Worm (Caenorhabditis elegans) whole organism, L1 larva: ENCODE measurements around the gene C02B8.3.

Experiments used
- C16A3.4 ChIP-seq: fragments of 150-350 bp; optimal IDR thresholded peaks from 2 replicates; lab custom pipeline; 2014; ENCODE audit warnings: missing biosample characterization, missing genetic modification characterization
- F16B12.6 ChIP-seq: fragments of 150-350 bp; optimal IDR thresholded peaks from 2 replicates; lab custom pipeline; 2014; ENCODE audit warnings: missing biosample characterization, missing genetic modification characterization
- Y116A8C.19 ChIP-seq: sonication (generic microtip); optimal IDR thresholded peaks from 2 replicates; lab custom pipeline; 2016; ENCODE audit warnings: missing compliant biosample characterization, missing genetic modification characterization, borderline replicate concordance
- alr-1 ChIP-seq: fragments of 200-800 bp; sonication (Bioruptor generic); optimal IDR thresholded peaks from 2 replicates; lab custom pipeline; 2018; ENCODE audit warnings: borderline replicate concordance, mild to moderate bottlenecking, missing genetic modification characterization, missing compliant biosample characterization
- aly-2 ChIP-seq: fragments of 150-350 bp; optimal IDR thresholded peaks from 2 replicates; lab custom pipeline; 2014; ENCODE audit warnings: missing biosample characterization, missing genetic modification characterization
- blmp-1 ChIP-seq: fragments of 150-350 bp; optimal IDR thresholded peaks from 2 replicates; lab custom pipeline; 2014; ENCODE audit warnings: missing biosample characterization, missing genetic modification characterization
- ceh-63 ChIP-seq: fragments of 200-800 bp; sonication (Bioruptor generic); optimal IDR thresholded peaks from 2 replicates; lab custom pipeline; 2018; ENCODE audit warnings: mild to moderate bottlenecking, missing genetic modification characterization, missing compliant biosample characterization
- ceh-8 ChIP-seq: fragments of 200-800 bp; sonication (Bioruptor generic); optimal IDR thresholded peaks from 2 replicates; lab custom pipeline; 2018; ENCODE audit warnings: mild to moderate bottlenecking, missing genetic modification characterization, moderate library complexity, missing compliant biosample characterization
- ceh-82 ChIP-seq, 3 experiments: fragments of 150-350 bp in 1 of 3; sonication (generic microtip) in 2 of 3; optimal IDR thresholded peaks; 2 replicates each; lab custom pipeline; 2014 to 2017; ENCODE audit warnings: missing biosample characterization in 3 of 3, missing genetic modification characterization in 3 of 3
- ceh-90 ChIP-seq: sonication (generic microtip); optimal IDR thresholded peaks from 2 replicates; lab custom pipeline; 2016; ENCODE audit warnings: missing genetic modification characterization, missing compliant biosample characterization
- dpl-1 ChIP-seq, 3 experiments: fragments of 150-350 bp in 2 of 3; sonication (generic microtip) in 1 of 3; optimal IDR thresholded peaks; 2 replicates each; lab custom pipeline; 2014 to 2017; ENCODE audit warnings: missing biosample characterization in 3 of 3, missing genetic modification characterization in 3 of 3, missing genetic modification reagents in 3 of 3
- dsc-1 ChIP-seq: sonication (generic microtip); optimal IDR thresholded peaks from 2 replicates; lab custom pipeline; 2016; ENCODE audit warnings: mild to moderate bottlenecking, missing genetic modification characterization, missing compliant biosample characterization
- efl-1 ChIP-seq, 4 experiments: fragments of 150-350 bp; optimal IDR thresholded peaks in 3 of 4; peaks in 1 of 4; 1 replicate in 1 of 4; 2 replicates in 3 of 4; lab custom pipeline; 2014; ENCODE audit warnings: missing biosample characterization in 2 of 4, missing genetic modification characterization in 2 of 4, missing genetic modification reagents in 2 of 4
- efl-3 ChIP-seq: fragments of 200-800 bp; sonication (Bioruptor generic); optimal IDR thresholded peaks from 2 replicates; lab custom pipeline; 2018; ENCODE audit warnings: mild to moderate bottlenecking, missing genetic modification characterization, missing compliant biosample characterization
- egl-13 ChIP-seq: sonication (generic microtip); optimal IDR thresholded peaks from 2 replicates; lab custom pipeline; 2016; ENCODE audit warnings: missing genotype, missing genetic modification reagents, missing genetic modification characterization, missing compliant biosample characterization
- ets-5 ChIP-seq: fragments of 200-800 bp; sonication (Bioruptor generic); IDR thresholded peaks from 2 replicates; pipeline ENCODE4 v1.3.6; 2022; ENCODE audit warnings: missing genetic modification characterization, missing compliant biosample characterization
- fkh-10 ChIP-seq: sonication (generic microtip); optimal IDR thresholded peaks from 2 replicates; lab custom pipeline; 2017; ENCODE audit warnings: missing biosample characterization, missing genetic modification reagents, missing genetic modification characterization
- fkh-4 ChIP-seq: sonication (generic microtip); optimal IDR thresholded peaks from 2 replicates; lab custom pipeline; 2016; ENCODE audit warnings: missing compliant biosample characterization, missing genetic modification characterization, borderline replicate concordance
- fkh-8 ChIP-seq: sonication (generic microtip); optimal IDR thresholded peaks from 2 replicates; lab custom pipeline; 2016; ENCODE audit warnings: mild to moderate bottlenecking, missing genetic modification characterization, missing compliant biosample characterization
- grh-1 ChIP-seq: fragments of 200-800 bp; sonication (Bioruptor generic); IDR thresholded peaks from 2 replicates; pipeline ENCODE4 v1.3.6; 2022; ENCODE audit warnings: missing genetic modification reagents, missing genetic modification characterization, missing compliant biosample characterization
- hlh-17 ChIP-seq: fragments of 200-800 bp; sonication (Bioruptor generic); optimal IDR thresholded peaks from 2 replicates; lab custom pipeline; 2018; ENCODE audit warnings: missing genetic modification characterization, mild to moderate bottlenecking, missing compliant biosample characterization, moderate library complexity, borderline replicate concordance
- hpl-2 ChIP-seq: fragments of 150-350 bp; optimal IDR thresholded peaks from 2 replicates; lab custom pipeline; 2014; ENCODE audit warnings: missing biosample characterization, missing genetic modification reagents, missing genetic modification characterization
- isw-1 ChIP-seq: fragments of 200-800 bp; sonication (Bioruptor generic); IDR thresholded peaks from 2 replicates; pipeline ENCODE4 v1.3.6; 2022; ENCODE audit warnings: missing genetic modification characterization, missing compliant biosample characterization
- jun-1 ChIP-seq: fragments of 150-350 bp; optimal IDR thresholded peaks from 2 replicates; lab custom pipeline; 2014; ENCODE audit warnings: missing biosample characterization, missing genetic modification reagents, missing genetic modification characterization
- lin-13 ChIP-seq: fragments of 150-350 bp; optimal IDR thresholded peaks from 2 replicates; lab custom pipeline; 2014; ENCODE audit warnings: missing biosample characterization, missing genetic modification reagents, missing genetic modification characterization
- lin-14 ChIP-seq: fragments of 200-800 bp; sonication (Bioruptor generic); optimal IDR thresholded peaks from 2 replicates; lab custom pipeline; 2018; ENCODE audit warnings: mild to moderate bottlenecking, missing genetic modification characterization, moderate library complexity, missing compliant biosample characterization
- lin-35 ChIP-seq, 2 experiments: fragments of 150-350 bp; optimal IDR thresholded peaks; 2 replicates each; lab custom pipeline; 2014; ENCODE audit warnings: missing biosample characterization in 2 of 2, missing genetic modification characterization in 2 of 2, missing genetic modification reagents in 2 of 2
- lin-39 ChIP-seq: fragments of 150-350 bp; optimal IDR thresholded peaks from 2 replicates; lab custom pipeline; 2014; ENCODE audit warnings: missing biosample characterization, missing genetic modification reagents, missing genetic modification characterization
- mdl-1 ChIP-seq, 2 experiments: fragments of 150-350 bp; optimal IDR thresholded peaks; 2 replicates each; lab custom pipeline; 2014 to 2017; ENCODE audit warnings: missing biosample characterization in 2 of 2, missing genetic modification characterization in 2 of 2, inconsistent platforms in 1 of 2
- mef-2 ChIP-seq: fragments of 150-350 bp; optimal IDR thresholded peaks from 2 replicates; lab custom pipeline; 2014; ENCODE audit warnings: missing biosample characterization, missing genetic modification characterization
- mep-1 ChIP-seq: fragments of 150-350 bp; optimal IDR thresholded peaks from 2 replicates; lab custom pipeline; 2014; ENCODE audit warnings: missing biosample characterization, missing genetic modification characterization
- nhr-12 ChIP-seq: sonication (generic microtip); optimal IDR thresholded peaks from 2 replicates; lab custom pipeline; 2017; ENCODE audit warnings: missing biosample characterization, missing genetic modification characterization
- nhr-20 ChIP-seq: sonication (generic microtip); optimal IDR thresholded peaks from 2 replicates; lab custom pipeline; 2016; ENCODE audit warnings: mild to moderate bottlenecking, missing genetic modification characterization, missing compliant biosample characterization
- nhr-237 ChIP-seq: fragments of 150-350 bp; optimal IDR thresholded peaks from 2 replicates; lab custom pipeline; 2014; ENCODE audit warnings: missing biosample characterization, missing genetic modification characterization
- nhr-47 ChIP-seq: sonication (generic microtip); optimal IDR thresholded peaks from 2 replicates; lab custom pipeline; 2016; ENCODE audit warnings: mild to moderate bottlenecking, missing genetic modification characterization, moderate library complexity, missing compliant biosample characterization
- nhr-76 ChIP-seq: sonication (generic microtip); optimal IDR thresholded peaks from 2 replicates; lab custom pipeline; 2017; ENCODE audit warnings: missing biosample characterization, missing genetic modification characterization
- nhr-85 ChIP-seq: sonication (generic microtip); peaks from one replicate; lab custom pipeline; 2016; ENCODE audit warnings: missing genetic modification characterization, inconsistent platforms, missing compliant biosample characterization
- nhr-90 ChIP-seq: sonication (generic microtip); optimal IDR thresholded peaks from 2 replicates; lab custom pipeline; 2016; ENCODE audit warnings: mild to moderate bottlenecking, missing genetic modification characterization, missing compliant biosample characterization; ENCODE audit not compliant: poor library complexity
- pax-3 ChIP-seq: fragments of 200-800 bp; sonication (Bioruptor generic); optimal IDR thresholded peaks from 2 replicates; lab custom pipeline; 2018; ENCODE audit warnings: mild to moderate bottlenecking, missing genetic modification characterization, moderate library complexity, missing compliant biosample characterization
- pqm-1 ChIP-seq: sonication (generic microtip); optimal IDR thresholded peaks from 3 replicates; lab custom pipeline; 2017; ENCODE audit warnings: missing biosample characterization, missing genetic modification characterization
- rnt-1 ChIP-seq: sonication (generic microtip); optimal IDR thresholded peaks from 2 replicates; lab custom pipeline; 2016; ENCODE audit warnings: mild to moderate bottlenecking, missing genetic modification characterization, moderate library complexity, missing compliant biosample characterization
- skn-1 ChIP-seq: fragments of 150-350 bp; optimal IDR thresholded peaks from 2 replicates; lab custom pipeline; 2014; ENCODE audit warnings: missing biosample characterization, missing genetic modification characterization
- snpc-4 ChIP-seq: fragments of 150-350 bp; optimal IDR thresholded peaks from 2 replicates; lab custom pipeline; 2014; ENCODE audit warnings: missing biosample characterization, missing genetic modification characterization
- sox-4 ChIP-seq: sonication (generic microtip); optimal IDR thresholded peaks from 2 replicates; lab custom pipeline; 2016; ENCODE audit warnings: missing genetic modification characterization, missing compliant biosample characterization
- swsn-7 ChIP-seq: sonication (generic microtip); optimal IDR thresholded peaks from 2 replicates; lab custom pipeline; 2016; ENCODE audit warnings: missing genetic modification characterization, missing compliant biosample characterization
- unc-30 ChIP-seq: sonication (generic microtip); optimal IDR thresholded peaks from 2 replicates; lab custom pipeline; 2017; ENCODE audit warnings: missing biosample characterization, missing genetic modification characterization
- unc-86 ChIP-seq: sonication (generic microtip); optimal IDR thresholded peaks from 2 replicates; lab custom pipeline; 2016; ENCODE audit warnings: missing genetic modification characterization, missing compliant biosample characterization
- xbp-1 ChIP-seq: sonication (generic microtip); optimal IDR thresholded peaks from 2 replicates; lab custom pipeline; 2016; ENCODE audit warnings: missing genetic modification characterization, missing compliant biosample characterization
- ztf-11 ChIP-seq, 2 experiments: sonication (generic microtip); optimal IDR thresholded peaks; 2 replicates each; lab custom pipeline; 2016 to 2017; ENCODE audit warnings: missing genetic modification characterization in 2 of 2, missing biosample characterization in 1 of 2, missing compliant biosample characterization in 1 of 2
- ztf-4 ChIP-seq: fragments of 150-350 bp; optimal IDR thresholded peaks from 2 replicates; lab custom pipeline; 2014; ENCODE audit warnings: missing biosample characterization, missing genetic modification characterization

The C02B8.3 gene

DNA sequence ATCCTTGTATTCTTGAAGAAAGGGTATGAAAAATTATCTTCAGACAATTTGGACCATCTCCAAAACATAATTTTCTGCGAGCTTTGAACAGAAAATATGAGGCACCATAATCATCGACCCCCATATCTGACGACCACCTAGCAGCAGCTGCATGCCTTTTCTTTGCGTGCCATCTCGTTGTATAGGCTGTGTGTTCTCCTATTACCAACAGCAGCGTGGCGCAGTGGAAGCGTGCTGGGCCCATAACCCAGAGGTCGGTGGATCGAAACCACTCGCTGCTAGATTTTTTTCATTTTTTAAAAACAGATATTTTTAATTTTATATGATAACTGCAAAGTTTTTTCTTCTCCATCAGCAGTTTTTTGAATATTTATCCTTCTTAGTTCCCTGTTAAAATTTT is 16.7 kb downstream of the C02B8.3 start (continued):
- TF ChIP-seq grh-1 (GFP tag; lab: Robert Waterston, UW), result no peak
- TF ChIP-seq sox-4 (tag; lab: Kevin White, UChicago), result no peak
- peak; percentile 49 for TF ChIP-seq nhr-47 (tag; lab: Kevin White, UChicago)
- TF ChIP-seq snpc-4 (tag; lab: Kevin White, UChicago), result no peak
- no peak for TF ChIP-seq F16B12.6 (tag; lab: Kevin White, UChicago)
- no peak for TF ChIP-seq mef-2 (tag; lab: Kevin White, UChicago)
- TF ChIP-seq dsc-1 (tag; lab: Kevin White, UChicago), result no peak
- no peak for TF ChIP-seq nhr-237
- TF ChIP-seq ceh-82 (tag; optimal IDR thresholded peaks at IDR 0.05; lab: Kevin White, UChicago), result peak in 2 of 3 experiments; percentile 28 to 35
- no peak for TF ChIP-seq efl-3 (GFP tag; lab: Kevin White, UChicago)
- no peak for TF ChIP-seq aly-2 (tag; lab: Kevin White, UChicago)
- TF ChIP-seq lin-39 (tag; lab: Kevin White, UChicago), result no peak
- no peak for TF ChIP-seq ets-5 (GFP tag; lab: Robert Waterston, UW)
- no peak for TF ChIP-seq lin-13 (GFP tag; lab: Kevin White, UChicago)
- no peak for TF ChIP-seq hlh-17 (GFP tag; lab: Kevin White, UChicago)
- no peak for TF ChIP-seq ztf-11 (tag; optimal IDR thresholded peaks at IDR 0.05; lab: Kevin White, UChicago)
- TF ChIP-seq nhr-76 (tag; lab: Kevin White, UChicago), result no peak
- TF ChIP-seq isw-1 (GFP tag; lab: Robert Waterston, UW), result no peak
- no peak for TF ChIP-seq fkh-10 (GFP tag; lab: Kevin White, UChicago)
- TF ChIP-seq efl-1 (optimal IDR thresholded peaks at IDR 0.05; lab: Kevin White, UChicago), result no peak
- peak in 1 of 2 experiments; percentile 82 for TF ChIP-seq efl-1 (GFP tag; optimal IDR thresholded peaks at IDR 0.05 in 1 of 2; lab: Kevin White, UChicago)
- TF ChIP-seq ceh-63 (GFP tag; lab: Kevin White, UChicago), result no peak
- no peak for TF ChIP-seq fkh-8
- no peak for TF ChIP-seq ceh-90 (tag; lab: Kevin White, UChicago)
- TF ChIP-seq ztf-4 (tag; lab: Kevin White, UChicago), result no peak
- peak; percentile 41 for TF ChIP-seq unc-86 (tag; lab: Kevin White, UChicago)
- no peak for TF ChIP-seq egl-13 (tag; lab: Kevin White, UChicago)

DNA sequence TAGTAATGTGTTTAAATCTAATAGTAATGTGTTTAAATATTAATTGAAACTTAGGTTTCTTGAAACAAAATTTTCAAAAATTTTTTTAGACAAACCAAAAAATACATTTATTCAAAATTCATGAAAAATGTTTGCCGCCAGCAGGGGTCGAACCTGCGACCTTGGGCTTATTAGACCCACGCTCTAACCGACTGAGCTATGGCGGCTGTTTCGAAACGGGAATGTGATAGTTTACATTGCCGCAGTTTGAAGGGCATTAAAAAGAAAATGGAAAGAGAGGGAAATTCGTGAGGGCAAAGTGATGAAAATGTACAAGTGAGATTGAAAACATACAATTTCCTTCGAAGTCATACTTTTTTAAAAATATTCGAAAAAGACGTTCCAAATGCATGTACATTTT is 17.3 kb downstream of the C02B8.3 start:
- peak; percentile 42 for TF ChIP-seq lin-14
- TF ChIP-seq pqm-1, result no peak
- TF ChIP-seq nhr-237, result no peak
- peak in 1 of 2 experiments; percentile 50 for TF ChIP-seq mdl-1 (tag; optimal IDR thresholded peaks at IDR 0.05; lab: Kevin White, UChicago)
- peak; percentile 32 for TF ChIP-seq rnt-1 (tag; lab: Kevin White, UChicago)
- TF ChIP-seq efl-1 (optimal IDR thresholded peaks at IDR 0.05; lab: Kevin White, UChicago), result no peak
- TF ChIP-seq efl-1 (GFP tag; optimal IDR thresholded peaks at IDR 0.05 in 1 of 2; lab: Kevin White, UChicago), result peak in 1 of 2 experiments; percentile 29
- TF ChIP-seq jun-1, result no peak
- TF ChIP-seq xbp-1 (tag; lab: Kevin White, UChicago), result peak; percentile 37
- TF ChIP-seq nhr-90, result peak; percentile 59
- peak; percentile 20 for TF ChIP-seq blmp-1 (tag; lab: Kevin White, UChicago)
- TF ChIP-seq dsc-1 (tag; lab: Kevin White, UChicago), result peak; percentile 51
- no peak for TF ChIP-seq alr-1 (tag; lab: Kevin White, UChicago)
- TF ChIP-seq dpl-1 (GFP tag; optimal IDR thresholded peaks at IDR 0.05; lab: Kevin White, UChicago), result no peak
- TF ChIP-seq efl-3 (GFP tag; lab: Kevin White, UChicago), result no peak
- TF ChIP-seq sox-4 (tag; lab: Kevin White, UChicago), result no peak
- TF ChIP-seq mep-1 (tag; lab: Kevin White, UChicago), result peak; percentile 56
- no peak for TF ChIP-seq ceh-8 (GFP tag; lab: Kevin White, UChicago)
- TF ChIP-seq fkh-8, result no peak
- TF ChIP-seq nhr-47 (tag; lab: Kevin White, UChicago), result peak; percentile 50
- no peak for TF ChIP-seq Y116A8C.19
- TF ChIP-seq fkh-4 (tag; lab: Kevin White, UChicago), result no peak
- peak; percentile 73 for TF ChIP-seq nhr-85 (tag; lab: Kevin White, UChicago)
- TF ChIP-seq unc-30 (tag; lab: Kevin White, UChicago), result no peak
- TF ChIP-seq C16A3.4, result peak; percentile 62
- TF ChIP-seq pax-3 (tag; lab: Kevin White, UChicago), result no peak
- peak; percentile 65 for TF ChIP-seq nhr-20 (tag; lab: Kevin White, UChicago)
- peak in 1 of 2 experiments; percentile 57 for TF ChIP-seq lin-35 (GFP tag; optimal IDR thresholded peaks at IDR 0.05; lab: Kevin White, UChicago)
- peak; percentile 3 for TF ChIP-seq skn-1
- TF ChIP-seq hpl-2 (GFP tag; lab: Kevin White, UChicago), result no peak
- no peak for TF ChIP-seq nhr-12
- TF ChIP-seq ets-5 (GFP tag; lab: Robert Waterston, UW), result no peak
- peak; percentile 30 for TF ChIP-seq swsn-7 (tag; lab: Kevin White, UChicago)
